Fruit fly (Drosophila melanogaster) whole organism, embryonic: Measurements from ENCODE around the gene CG5781.

Experiments used
- ATbp ChIP-seq: fragments of 200-800 bp; sonication (Bioruptor generic); optimal IDR thresholded peaks from 2 replicates; lab custom pipeline; 2017; ENCODE audit warnings: missing biosample characterization, mild to moderate bottlenecking, missing genetic modification characterization, missing genetic modification reagents
- CG10431 ChIP-seq: fragments of 200-800 bp; sonication (Bioruptor generic); optimal IDR thresholded peaks from 3 replicates; lab custom pipeline; 2018; ENCODE audit warnings: missing biosample characterization, mild to moderate bottlenecking, missing genetic modification characterization
- CG11456 ChIP-seq: fragments of 200-800 bp; sonication (Bioruptor generic); IDR thresholded peaks from 3 replicates; pipeline ENCODE4 v1.3.6; 2022; ENCODE audit warnings: missing biosample characterization, missing genetic modification characterization
- CG12071 ChIP-seq: fragments of 200-800 bp; sonication (Bioruptor generic); optimal IDR thresholded peaks from 3 replicates; lab custom pipeline; 2018; ENCODE audit warnings: missing biosample characterization, mild to moderate bottlenecking, missing genetic modification characterization
- CG12391 ChIP-seq: fragments of 200-800 bp; sonication (Bioruptor generic); optimal IDR thresholded peaks from 3 replicates; lab custom pipeline; 2018; ENCODE audit warnings: missing biosample characterization, mild to moderate bottlenecking, missing genetic modification characterization, moderate library complexity
- CG15479 ChIP-seq: fragments of 200-800 bp; sonication (Bioruptor generic); optimal IDR thresholded peaks from 3 replicates; lab custom pipeline; 2019; ENCODE audit warnings: missing biosample characterization, mild to moderate bottlenecking, missing genetic modification characterization, moderate library complexity
- CG3065 ChIP-seq: fragments of 200-800 bp; sonication (Bioruptor generic); optimal IDR thresholded peaks from 2 replicates; lab custom pipeline; 2016; ENCODE audit warnings: missing biosample characterization, missing genetic modification characterization
- CG3281 ChIP-seq: fragments of 200-800 bp; sonication (Bioruptor generic); optimal IDR thresholded peaks from 3 replicates; lab custom pipeline; 2017; ENCODE audit warnings: missing biosample characterization, mild to moderate bottlenecking, missing genetic modification characterization
- CG6272 ChIP-seq: fragments of 200-800 bp; sonication (Bioruptor generic); IDR thresholded peaks from 2 replicates; pipeline ENCODE4 v1.3.6; 2022; ENCODE audit warnings: missing biosample characterization, missing genetic modification characterization
- CG9797 ChIP-seq: fragments of 200-800 bp; sonication (Bioruptor generic); optimal IDR thresholded peaks from 3 replicates; lab custom pipeline; 2018; ENCODE audit warnings: missing biosample characterization, mild to moderate bottlenecking, missing genetic modification characterization
- CG9932 ChIP-seq: fragments of 200-800 bp; sonication (Bioruptor generic); IDR thresholded peaks from 2 replicates; pipeline ENCODE4 v1.3.6; 2022; ENCODE audit warnings: missing biosample characterization, missing genetic modification characterization
- CHES-1-like ChIP-seq: fragments of 200-800 bp; sonication (Bioruptor generic); optimal IDR thresholded peaks from 2 replicates; lab custom pipeline; 2016; ENCODE audit warnings: missing biosample characterization, missing genetic modification characterization
- D ChIP-seq, 2 experiments: fragments of 200-800 bp in 1 of 2; fragments of >200 bp in 1 of 2; sonication (Bioruptor generic) in 1 of 2; optimal IDR thresholded peaks; 2 replicates in 1 of 2; 3 replicates in 1 of 2; lab custom pipeline; 2017; ENCODE audit warnings: mild to moderate bottlenecking in 1 of 2, missing biosample characterization in 1 of 2, missing genetic modification characterization in 1 of 2, missing genetic modification reagents in 1 of 2
- Deaf1 ChIP-seq: fragments of 200-800 bp; optimal IDR thresholded peaks from 3 replicates; lab custom pipeline; 2019; ENCODE audit warnings: missing biosample characterization, mild to moderate bottlenecking, missing genetic modification characterization, moderate library complexity
- H15 ChIP-seq: fragments of 200-800 bp; sonication (Bioruptor generic); IDR thresholded peaks from 3 replicates; pipeline ENCODE4 v1.3.6; 2022; ENCODE audit warnings: missing biosample characterization, missing genetic modification characterization
- Kr ChIP-seq: fragments of 200-800 bp; sonication (Bioruptor generic); optimal IDR thresholded peaks from 2 replicates; lab custom pipeline; 2017; ENCODE audit warnings: missing biosample characterization, mild to moderate bottlenecking, missing genetic modification characterization
- MESR4 ChIP-seq: fragments of 200-800 bp; sonication (Bioruptor generic); optimal IDR thresholded peaks from 2 replicates; lab custom pipeline; 2018; ENCODE audit warnings: missing biosample characterization, mild to moderate bottlenecking, missing genetic modification characterization, moderate library complexity
- MTF-1 ChIP-seq: fragments of 200-800 bp; sonication (Bioruptor generic); optimal IDR thresholded peaks from 2 replicates; lab custom pipeline; 2018; ENCODE audit warnings: missing biosample characterization, mild to moderate bottlenecking, missing genetic modification characterization, borderline replicate concordance
- Neu2 ChIP-seq: fragments of 200-800 bp; sonication (Bioruptor generic); optimal IDR thresholded peaks from 3 replicates; lab custom pipeline; 2016; ENCODE audit warnings: missing biosample characterization, missing genetic modification characterization, borderline replicate concordance
- Nf-YB ChIP-seq: fragments of 200-800 bp; sonication (Bioruptor generic); optimal IDR thresholded peaks from 3 replicates; lab custom pipeline; 2019; ENCODE audit warnings: missing biosample characterization, mild to moderate bottlenecking, missing genetic modification characterization, moderate library complexity
- Nf-YC ChIP-seq: fragments of 200-800 bp; optimal IDR thresholded peaks from 3 replicates; lab custom pipeline; 2019; ENCODE audit warnings: missing biosample characterization, mild to moderate bottlenecking, missing genetic modification characterization, moderate library complexity
- Pdp1 ChIP-seq, 2 experiments: fragments of 200-800 bp; sonication (Bioruptor generic); optimal IDR thresholded peaks; 3 replicates each; lab custom pipeline; 2016; ENCODE audit warnings: missing biosample characterization in 2 of 2, missing genetic modification characterization in 2 of 2, mild to moderate bottlenecking in 1 of 2, moderate library complexity in 1 of 2
- YL-1 ChIP-seq: fragments of 200-800 bp; sonication (Bioruptor generic); optimal IDR thresholded peaks from 3 replicates; lab custom pipeline; 2017; ENCODE audit warnings: missing biosample characterization, mild to moderate bottlenecking, missing genetic modification characterization
- al ChIP-seq: fragments of 200-800 bp; sonication (Bioruptor generic); IDR thresholded peaks from 2 replicates; pipeline ENCODE4 v1.3.6; 2022; ENCODE audit warnings: missing biosample characterization, missing genetic modification characterization
- amos ChIP-seq: fragments of 200-800 bp; sonication (Bioruptor generic); IDR thresholded peaks from 2 replicates; pipeline ENCODE4 v1.3.6; 2022; ENCODE audit warnings: missing biosample characterization, missing genetic modification characterization; ENCODE audit not compliant: partially characterized antibody
- br ChIP-seq: fragments of >200 bp; optimal IDR thresholded peaks from 2 replicates; lab custom pipeline; 2017
- croc ChIP-seq: fragments of 200-800 bp; sonication (Bioruptor generic); conservative IDR thresholded peaks from 3 replicates; pipeline ENCODE4 v1.3.6; 2022; ENCODE audit warnings: missing biosample characterization, missing genetic modification characterization
- dati ChIP-seq: fragments of 200-800 bp; sonication (Bioruptor generic); IDR thresholded peaks from 2 replicates; pipeline ENCODE4 v1.3.6; 2022; ENCODE audit warnings: missing biosample characterization, missing genetic modification characterization
- dm ChIP-seq: fragments of 200-800 bp; sonication (Bioruptor generic); optimal IDR thresholded peaks from 3 replicates; lab custom pipeline; 2016; ENCODE audit warnings: missing biosample characterization, missing genetic modification characterization
- ems ChIP-seq: fragments of 200-800 bp; sonication (Bioruptor generic); optimal IDR thresholded peaks from 3 replicates; lab custom pipeline; 2016; ENCODE audit warnings: missing biosample characterization, missing genetic modification characterization
- eyg ChIP-seq: fragments of 200-800 bp; sonication (Bioruptor generic); optimal IDR thresholded peaks from 3 replicates; lab custom pipeline; 2016; ENCODE audit warnings: missing biosample characterization, missing genetic modification characterization
- gcm2 ChIP-seq: fragments of 200-800 bp; sonication (Bioruptor generic); optimal IDR thresholded peaks from 2 replicates; lab custom pipeline; 2016; ENCODE audit warnings: missing biosample characterization, missing genetic modification characterization
- gsb-n ChIP-seq: fragments of 200-800 bp; sonication (Bioruptor generic); optimal IDR thresholded peaks from 3 replicates; lab custom pipeline; 2018; ENCODE audit warnings: missing biosample characterization, mild to moderate bottlenecking, missing genetic modification characterization
- hth ChIP-seq: fragments of >200 bp; optimal IDR thresholded peaks from 2 replicates; lab custom pipeline; 2017; ENCODE audit warnings: inconsistent platforms
- p53 ChIP-seq: fragments of 200-800 bp; sonication (Bioruptor generic); optimal IDR thresholded peaks from 2 replicates; lab custom pipeline; 2016; ENCODE audit warnings: missing biosample characterization, missing genetic modification characterization
- ro ChIP-seq: fragments of 200-800 bp; sonication (Bioruptor generic); IDR thresholded peaks from 2 replicates; pipeline ENCODE4 v1.3.6; 2022; ENCODE audit warnings: missing biosample characterization, missing genetic modification characterization
- run ChIP-seq: fragments of 200-800 bp; sonication (Bioruptor generic); optimal IDR thresholded peaks from 3 replicates; lab custom pipeline; 2018; ENCODE audit warnings: missing biosample characterization, mild to moderate bottlenecking, missing genetic modification characterization
- scrt ChIP-seq: fragments of 200-800 bp; sonication (Bioruptor generic); optimal IDR thresholded peaks from 2 replicates; lab custom pipeline; 2018; ENCODE audit warnings: missing biosample characterization, mild to moderate bottlenecking, missing genetic modification characterization, moderate library complexity
- sens ChIP-seq: fragments of 200-800 bp; sonication (Bioruptor generic); peaks from one replicate; lab custom pipeline; 2016; ENCODE audit warnings: missing biosample characterization, missing genetic modification characterization
- seq ChIP-seq: fragments of 200-800 bp; sonication (Bioruptor generic); IDR thresholded peaks from 2 replicates; pipeline ENCODE4 v1.3.6; 2022; ENCODE audit warnings: missing biosample characterization, missing genetic modification characterization
- shn ChIP-seq: fragments of 200-800 bp; sonication (Bioruptor generic); optimal IDR thresholded peaks from 3 replicates; lab custom pipeline; 2016; ENCODE audit warnings: missing biosample characterization, missing genetic modification characterization
- sqz ChIP-seq: fragments of 200-800 bp; sonication (Bioruptor generic); optimal IDR thresholded peaks from 3 replicates; lab custom pipeline; 2018; ENCODE audit warnings: missing biosample characterization, mild to moderate bottlenecking, missing genetic modification characterization
- sr ChIP-seq: fragments of 200-800 bp; sonication (Bioruptor generic); IDR thresholded peaks from 3 replicates; pipeline ENCODE4 v1.3.6; 2022; ENCODE audit warnings: missing biosample characterization, missing genetic modification characterization
- tll ChIP-seq, 2 experiments: fragments of 200-800 bp in 1 of 2; fragments of >200 bp in 1 of 2; sonication (Bioruptor generic) in 1 of 2; optimal IDR thresholded peaks; 2 replicates each; lab custom pipeline; 2017 to 2019; ENCODE audit warnings: missing biosample characterization in 2 of 2, missing genetic modification characterization in 2 of 2, mild to moderate bottlenecking in 1 of 2, moderate library complexity in 1 of 2
- wor ChIP-seq: fragments of 200-800 bp; sonication (Bioruptor generic); IDR thresholded peaks from 2 replicates; pipeline ENCODE4 v1.3.6; 2022; ENCODE audit warnings: missing biosample characterization, missing genetic modification characterization
- zen ChIP-seq: fragments of 200-800 bp; sonication (Bioruptor generic); optimal IDR thresholded peaks from 3 replicates; lab custom pipeline; 2018; ENCODE audit warnings: missing biosample characterization, mild to moderate bottlenecking, missing genetic modification characterization, moderate library complexity
- zfh2 ChIP-seq: fragments of 200-800 bp; sonication (Bioruptor generic); optimal IDR thresholded peaks from 2 replicates; lab custom pipeline; 2016; ENCODE audit warnings: missing biosample characterization, missing genetic modification characterization

The CG5781 gene

dm6 chr2L:12674365-12674764 lies 22.8 kb downstream of the CG5781 start:
- 0 out of 3 replicates have a peak, but pooled peaks have one; percentile 10 for TF ChIP-seq H15 (GFP tag; lab: Robert Waterston, UW)
- TF ChIP-seq sens (GFP tag; lab: Kevin White, UChicago): peak; percentile 30
- 0 out of 2 replicates have a peak, but pooled peaks have one; percentile 6 for TF ChIP-seq al
- peak; percentile 58 for TF ChIP-seq sqz (GFP tag; lab: Kevin White, UChicago)
- TF ChIP-seq Nf-YC: peak; percentile 44
- TF ChIP-seq CG3065: no peak
- peak; percentile 60 for TF ChIP-seq Nf-YB (GFP tag; lab: Kevin White, UChicago)
- TF ChIP-seq dati: no peak
- TF ChIP-seq seq (GFP tag; lab: Robert Waterston, UW): peak; percentile 43; the same call in 1 of the 2 replicates
- TF ChIP-seq amos (GFP tag; lab: Robert Waterston, UW): no peak
- no peak for TF ChIP-seq eyg (GFP tag; lab: Kevin White, UChicago)

- peak; percentile 76 for TF ChIP-seq Nf-YC
- TF ChIP-seq CG12071 (GFP tag; lab: Kevin White, UChicago): no peak
- TF ChIP-seq run: no peak
- TF ChIP-seq ro (GFP tag; lab: Robert Waterston, UW): no peak
- no peak for TF ChIP-seq p53 (GFP tag; lab: Kevin White, UChicago)
- no peak for TF ChIP-seq MESR4 (GFP tag; lab: Kevin White, UChicago)
- TF ChIP-seq seq (GFP tag; lab: Robert Waterston, UW): peak; percentile 21; the same call in 1 of the 2 replicates
- peak; percentile 79 for TF ChIP-seq gsb-n (tag; lab: Kevin White, UChicago)
- TF ChIP-seq croc (GFP tag; lab: Robert Waterston, UW): no peak
- no peak for TF ChIP-seq scrt (GFP tag; lab: Kevin White, UChicago)
- no peak for TF ChIP-seq zfh2
- no peak for TF ChIP-seq CG9932 (GFP tag; lab: Robert Waterston, UW)
- TF ChIP-seq Kr (GFP tag; lab: Kevin White, UChicago): peak; percentile 72
- no peak for TF ChIP-seq dm (GFP tag; lab: Kevin White, UChicago)
- no peak for TF ChIP-seq CG10431 (GFP tag; lab: Kevin White, UChicago)
- TF ChIP-seq Pdp1 (GFP tag; optimal IDR thresholded peaks at IDR 0.05; lab: Kevin White, UChicago): no peak
- no peak for TF ChIP-seq CG11456
- no peak for TF ChIP-seq Deaf1 (tag; lab: Kevin White, UChicago)
- no peak for TF ChIP-seq hth
- TF ChIP-seq tll (GFP tag; optimal IDR thresholded peaks at IDR 0.05; lab: Kevin White, UChicago): no peak
- peak; percentile 85 for TF ChIP-seq Nf-YB (GFP tag; lab: Kevin White, UChicago)
- TF ChIP-seq ATbp: no peak
Measured at dm6 chr2L:12672296-12672695, 24.8 kb downstream of the CG5781 start.

dm6 chr2L:12669614-12670013 lies 27.5 kb downstream of the CG5781 start, which contains the start of gene Nepl7:
TSS of gene Nepl7 (minus strand) at chr2L:12669714.
- TF ChIP-seq CG12391 (no peak), Neu2 (no peak), sr (GFP tag; lab: Robert Waterston, UW) (no peak), CHES-1-like (no peak)

- no peak for TF ChIP-seq br
- TF ChIP-seq zen (tag; lab: Kevin White, UChicago): peak; percentile 97
- TF ChIP-seq YL-1 (GFP tag; lab: Kevin White, UChicago): no peak
- no peak for TF ChIP-seq shn
- no peak for TF ChIP-seq wor (GFP tag; lab: Robert Waterston, UW)
- TF ChIP-seq ems (GFP tag; lab: Kevin White, UChicago): no peak
- TF ChIP-seq CG15479: peak; percentile 80
- peak; percentile 82 for TF ChIP-seq D (optimal IDR thresholded peaks at IDR 0.05; lab: Kevin White, UChicago)
- TF ChIP-seq D (GFP tag; optimal IDR thresholded peaks at IDR 0.05; lab: Kevin White, UChicago): no peak
- peak in 1 of 2 experiments; percentile 98 for TF ChIP-seq tll (GFP tag; optimal IDR thresholded peaks at IDR 0.05; lab: Kevin White, UChicago)
- no peak for TF ChIP-seq CG6272 (GFP tag; lab: Robert Waterston, UW)
- no peak for TF ChIP-seq gcm2 (GFP tag; lab: Kevin White, UChicago)
- no peak for TF ChIP-seq CG9797 (GFP tag; lab: Kevin White, UChicago)
- no peak for TF ChIP-seq CG3281
- TF ChIP-seq MTF-1 (GFP tag; lab: Kevin White, UChicago): no peak
Measured at dm6 chr2L:12666002-12666576, 31.0 kb downstream of the CG5781 start.
